Worm (Caenorhabditis elegans) whole organism, late embryonic: Measurements from ENCODE around the gene str-9.

Source experiments
- T23F11.4 ChIP-seq: fragments of 200-800 bp; sonication (Bioruptor generic); optimal IDR thresholded peaks from 2 replicates; lab custom pipeline; 2018; ENCODE audit warnings: mild to moderate bottlenecking, missing genetic modification characterization, missing compliant biosample characterization
- Y22D7AL.16 ChIP-seq: sonication (generic microtip); optimal IDR thresholded peaks from 2 replicates; lab custom pipeline; 2016; ENCODE audit warnings: missing genetic modification characterization, missing compliant biosample characterization
- ahr-1 ChIP-seq: sonication (generic microtip); optimal IDR thresholded peaks from 2 replicates; lab custom pipeline; 2016; ENCODE audit warnings: missing genetic modification characterization, missing compliant biosample characterization
- ceh-19 ChIP-seq: fragments of 200-800 bp; sonication (Bioruptor generic); optimal IDR thresholded peaks from 2 replicates; lab custom pipeline; 2018; ENCODE audit warnings: mild to moderate bottlenecking, missing genetic modification characterization, missing compliant biosample characterization
- ceh-22 ChIP-seq: sonication (generic microtip); optimal IDR thresholded peaks from 2 replicates; lab custom pipeline; 2017; ENCODE audit warnings: missing biosample characterization, missing genetic modification characterization
- ceh-24 ChIP-seq: sonication (generic microtip); optimal IDR thresholded peaks from 2 replicates; lab custom pipeline; 2016; ENCODE audit warnings: mild to moderate bottlenecking, missing genetic modification characterization, missing compliant biosample characterization
- ceh-45 ChIP-seq: fragments of 200-800 bp; sonication (Bioruptor generic); IDR thresholded peaks from 2 replicates; pipeline ENCODE4 v1.3.6; 2022; ENCODE audit warnings: missing genetic modification reagents, missing genetic modification characterization, missing compliant biosample characterization
- ceh-48 ChIP-seq: sonication (generic microtip); optimal IDR thresholded peaks from 2 replicates; lab custom pipeline; 2016; ENCODE audit warnings: missing genetic modification characterization, inconsistent platforms, missing compliant biosample characterization
- ceh-6 ChIP-seq: fragments of 200-800 bp; sonication (Bioruptor generic); optimal IDR thresholded peaks from 2 replicates; lab custom pipeline; 2018; ENCODE audit warnings: mild to moderate bottlenecking, missing genetic modification characterization, missing compliant biosample characterization
- che-1 ChIP-seq: sonication (generic microtip); optimal IDR thresholded peaks from 2 replicates; lab custom pipeline; 2016; ENCODE audit warnings: mild to moderate bottlenecking, missing genetic modification characterization, missing compliant biosample characterization
- dmd-4 ChIP-seq: sonication (generic microtip); optimal IDR thresholded peaks from 2 replicates; lab custom pipeline; 2016; ENCODE audit warnings: borderline replicate concordance, missing genetic modification characterization, missing compliant biosample characterization
- dve-1 ChIP-seq: sonication (generic microtip); optimal IDR thresholded peaks from 2 replicates; lab custom pipeline; 2017; ENCODE audit warnings: antibody characterized with exemption, mild to moderate bottlenecking, missing genetic modification characterization, missing compliant biosample characterization
- elt-2 ChIP-seq: sonication (generic microtip); optimal IDR thresholded peaks from 2 replicates; lab custom pipeline; 2016; ENCODE audit warnings: missing genetic modification reagents, missing genetic modification characterization, missing compliant biosample characterization
- fkh-6 ChIP-seq: sonication (generic microtip); optimal IDR thresholded peaks from 2 replicates; lab custom pipeline; 2016; ENCODE audit warnings: missing genetic modification characterization, missing compliant biosample characterization
- hlh-15 ChIP-seq: sonication (generic microtip); optimal IDR thresholded peaks from 2 replicates; lab custom pipeline; 2016; ENCODE audit warnings: missing genetic modification characterization, missing compliant biosample characterization
- hlh-8 ChIP-seq: sonication (generic microtip); optimal IDR thresholded peaks from 2 replicates; lab custom pipeline; 2016; ENCODE audit warnings: missing genotype, missing genetic modification characterization, missing compliant biosample characterization
- lin-11 ChIP-seq: fragments of 200-800 bp; sonication (Bioruptor generic); optimal IDR thresholded peaks from 2 replicates; lab custom pipeline; 2018; ENCODE audit warnings: mild to moderate bottlenecking, missing genetic modification characterization, missing compliant biosample characterization
- madf-2 ChIP-seq: sonication (generic microtip); optimal IDR thresholded peaks from 2 replicates; lab custom pipeline; 2017; ENCODE audit warnings: missing genetic modification characterization, missing compliant biosample characterization
- nfya-1 ChIP-seq: sonication (generic microtip); optimal IDR thresholded peaks from 2 replicates; lab custom pipeline; 2017; ENCODE audit warnings: missing genetic modification characterization, mild to moderate bottlenecking, missing compliant biosample characterization, antibody characterized with exemption, moderate library complexity
- nhr-11 ChIP-seq: fragments of 150-350 bp; optimal IDR thresholded peaks from 2 replicates; lab custom pipeline; 2014; ENCODE audit warnings: missing biosample characterization, missing genetic modification characterization
- nhr-232 ChIP-seq: sonication (generic microtip); optimal IDR thresholded peaks from 2 replicates; lab custom pipeline; 2016; ENCODE audit warnings: missing genetic modification characterization, missing compliant biosample characterization
- npax-4 ChIP-seq: sonication (generic microtip); optimal IDR thresholded peaks from 2 replicates; lab custom pipeline; 2016; ENCODE audit warnings: missing genetic modification characterization, missing compliant biosample characterization
- odd-2 ChIP-seq: sonication (generic microtip); optimal IDR thresholded peaks from 2 replicates; lab custom pipeline; 2017; ENCODE audit warnings: antibody characterized with exemption, mild to moderate bottlenecking, missing genetic modification characterization, missing compliant biosample characterization
- pax-1 ChIP-seq: fragments of 150-350 bp; optimal IDR thresholded peaks from 2 replicates; lab custom pipeline; 2014; ENCODE audit warnings: missing biosample characterization, missing genetic modification characterization
- pros-1 ChIP-seq: fragments of 150-350 bp; optimal IDR thresholded peaks from 2 replicates; lab custom pipeline; 2014; ENCODE audit warnings: missing biosample characterization, missing genetic modification reagents, missing genetic modification characterization
- sox-2 ChIP-seq: fragments of 200-800 bp; sonication (Bioruptor generic); IDR thresholded peaks from 2 replicates; pipeline ENCODE4 v1.3.6; 2022; ENCODE audit warnings: missing genetic modification reagents, missing genetic modification characterization, missing compliant biosample characterization
- sox-4 ChIP-seq: sonication (generic microtip); optimal IDR thresholded peaks from 2 replicates; lab custom pipeline; 2017; ENCODE audit warnings: mild to moderate bottlenecking, missing genetic modification characterization, inconsistent platforms, missing compliant biosample characterization
- syd-9 ChIP-seq: sonication (generic microtip); optimal IDR thresholded peaks from 2 replicates; lab custom pipeline; 2016; ENCODE audit warnings: mild to moderate bottlenecking, missing genetic modification characterization, moderate library complexity, missing compliant biosample characterization
- tbx-2 ChIP-seq: sonication (generic microtip); optimal IDR thresholded peaks from 2 replicates; lab custom pipeline; 2016; ENCODE audit warnings: missing genetic modification characterization, missing compliant biosample characterization
- unc-3 ChIP-seq, 2 experiments: fragments of 200-800 bp in 1 of 2; sonication (Bioruptor generic) in 1 of 2; sonication (generic microtip) in 1 of 2; conservative IDR thresholded peaks in 1 of 2; optimal IDR thresholded peaks in 1 of 2; 2 replicates each; pipeline versions ENCODE4 v1.3.6 to Lab custom; 2016 to 2022; ENCODE audit warnings: missing compliant biosample characterization in 2 of 2, missing genetic modification characterization in 2 of 2, missing genetic modification reagents in 1 of 2
- unc-42 ChIP-seq: sonication (generic microtip); optimal IDR thresholded peaks from 2 replicates; lab custom pipeline; 2016; ENCODE audit warnings: missing genotype, missing genetic modification characterization, missing compliant biosample characterization
- unc-55 ChIP-seq: sonication (generic microtip); optimal IDR thresholded peaks from 2 replicates; lab custom pipeline; 2017; ENCODE audit warnings: missing biosample characterization, missing genetic modification reagents, missing genetic modification characterization
- unc-86 ChIP-seq: sonication (generic microtip); optimal IDR thresholded peaks from 2 replicates; lab custom pipeline; 2016; ENCODE audit warnings: missing genetic modification characterization, missing compliant biosample characterization
- zip-5 ChIP-seq: sonication (generic microtip); optimal IDR thresholded peaks from 2 replicates; lab custom pipeline; 2016; ENCODE audit warnings: missing genetic modification characterization, missing compliant biosample characterization
- ztf-16 ChIP-seq: sonication (generic microtip); optimal IDR thresholded peaks from 2 replicates; lab custom pipeline; 2017; ENCODE audit warnings: missing genetic modification characterization, missing compliant biosample characterization

The str-9 gene

DNA sequence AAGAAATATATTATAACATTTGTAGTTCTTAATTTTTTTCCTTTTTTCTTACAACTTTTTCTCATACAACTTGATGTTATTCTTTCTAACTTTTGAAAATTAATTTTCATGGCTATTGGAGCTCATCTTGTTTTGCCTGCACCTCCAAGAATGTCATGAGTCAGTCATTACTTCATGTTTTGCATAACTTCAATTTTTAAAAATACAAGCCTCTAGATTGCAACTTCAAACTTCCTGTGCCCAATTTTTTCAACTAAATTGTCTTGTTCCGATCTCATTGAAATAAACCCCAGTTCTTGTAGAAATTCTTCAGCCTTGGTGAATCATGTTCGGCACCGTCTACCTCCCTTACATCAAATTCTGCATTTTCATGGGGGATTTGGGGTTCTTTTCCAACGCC is at the start of gene str-9:
TSS of gene str-9 (plus strand) at position 301 of the 400 bp plus-strand sequence.
- TF ChIP-seq lin-11 (no peak), hlh-15 (tag; lab: Kevin White, UChicago) (no peak), ceh-45 (no peak), nfya-1 (tag; lab: Kevin White, UChicago) (no peak), nhr-11 (tag; lab: Kevin White, UChicago) (no peak), fkh-6 (tag; lab: Kevin White, UChicago) (no peak)

DNA sequence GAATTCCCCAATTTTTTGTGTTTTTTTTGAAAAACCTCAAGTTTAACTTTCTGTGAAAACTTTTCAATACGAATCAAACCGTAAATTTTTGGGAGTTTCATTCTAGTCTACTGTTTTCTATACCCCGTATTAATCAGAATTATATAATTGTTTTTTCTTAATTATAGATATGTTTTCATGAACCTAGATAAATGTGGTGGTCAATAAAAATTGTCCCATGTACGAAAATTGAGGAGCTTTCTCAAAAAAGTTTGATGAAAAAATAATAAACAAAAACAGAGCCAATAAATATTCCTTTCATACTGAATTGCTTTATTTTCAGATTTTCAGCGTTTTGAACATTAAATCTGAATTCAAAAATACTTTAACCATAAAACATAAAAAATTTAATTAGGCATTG is 48.1 kb upstream of the str-9 start, which contains the start of gene Y6E2A.1:
TSS of gene Y6E2A.1 (minus strand) at position 101 of the 400 bp plus-strand sequence.
- TF ChIP-seq ztf-16 (tag; lab: Kevin White, UChicago) (no peak), sox-4 (tag; lab: Kevin White, UChicago) (no peak), dve-1 (no peak), zip-5 (tag; lab: Kevin White, UChicago) (no peak), ceh-22 (tag; lab: Kevin White, UChicago) (no peak), dmd-4 (tag; lab: Kevin White, UChicago) (no peak), ceh-19 (GFP tag; lab: Kevin White, UChicago) (no peak), ceh-6 (no peak), ceh-48 (tag; lab: Kevin White, UChicago) (no peak), tbx-2 (no peak), hlh-8 (tag; lab: Kevin White, UChicago) (no peak)

DNA sequence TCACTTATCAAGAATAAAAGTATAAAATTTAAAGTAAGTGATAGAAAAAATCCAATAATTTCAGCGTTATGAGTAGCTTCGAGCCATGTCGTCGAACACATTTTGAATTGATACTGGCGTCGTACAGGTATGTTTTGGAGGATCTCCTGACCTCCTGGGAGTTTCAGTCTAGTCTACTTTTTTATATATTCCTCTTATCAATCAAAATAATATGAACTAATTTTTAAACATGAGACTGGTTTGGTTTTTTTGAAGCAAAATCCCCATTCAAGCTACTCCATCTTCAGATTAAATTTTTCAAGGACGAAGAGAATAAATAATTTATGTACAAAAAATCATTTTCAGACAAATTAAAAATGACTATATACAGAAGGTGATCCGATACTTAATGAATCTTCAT is 46.7 kb upstream of the str-9 start, which contains the start of gene str-101:
TSS of gene str-101 (minus strand) at position 101 of the 400 bp plus-strand sequence.
- no peak for TF ChIP-seq ztf-16 (tag; lab: Kevin White, UChicago)
- no peak for TF ChIP-seq ceh-19 (GFP tag; lab: Kevin White, UChicago)
- no peak for TF ChIP-seq lin-11
- no peak for TF ChIP-seq pax-1 (tag; lab: Kevin White, UChicago)
- no peak for TF ChIP-seq nfya-1 (tag; lab: Kevin White, UChicago)
- no peak for TF ChIP-seq ceh-45
- TF ChIP-seq elt-2 (tag; lab: Kevin White, UChicago) = no peak
- no peak for TF ChIP-seq syd-9
- no peak for TF ChIP-seq madf-2 (tag; lab: Kevin White, UChicago)
- no peak for TF ChIP-seq pros-1 (tag; lab: Kevin White, UChicago)
- TF ChIP-seq zip-5 (tag; lab: Kevin White, UChicago) = no peak
- no peak for TF ChIP-seq Y22D7AL.16 (tag; lab: Kevin White, UChicago)
- TF ChIP-seq sox-2 (GFP tag; lab: Robert Waterston, UW) = no peak
- TF ChIP-seq che-1 (tag; lab: Kevin White, UChicago) = no peak
- no peak for TF ChIP-seq unc-3 (GFP tag; conservative IDR thresholded peaks at IDR 0.05; lab: Robert Waterston, UW)
- no peak for TF ChIP-seq unc-3 (tag; optimal IDR thresholded peaks at IDR 0.05; lab: Kevin White, UChicago)
- no peak for TF ChIP-seq ceh-24 (tag; lab: Kevin White, UChicago)
- no peak for TF ChIP-seq tbx-2
- no peak for TF ChIP-seq unc-42

DNA sequence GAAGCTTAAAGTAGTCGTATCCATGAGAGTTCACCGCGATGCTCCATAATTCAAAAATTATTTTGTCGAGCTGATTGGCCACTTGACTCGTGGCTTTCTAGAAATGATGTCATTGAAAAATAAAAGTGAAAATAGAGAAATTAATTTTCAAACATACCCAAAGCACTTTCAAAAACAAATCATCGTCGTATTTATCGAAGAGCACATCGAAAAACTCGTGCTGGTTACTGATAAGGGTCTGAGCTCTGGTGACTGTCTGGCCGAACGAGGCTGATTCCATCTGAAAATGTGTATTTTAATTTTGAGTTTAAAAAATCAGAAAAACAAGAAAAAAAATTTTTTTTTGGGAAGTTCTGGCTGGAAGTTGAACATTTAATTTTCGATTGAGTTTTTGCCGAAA is 46.2 kb upstream of the str-9 start:
- no peak for TF ChIP-seq nhr-232 (tag; lab: Kevin White, UChicago)
- no peak for TF ChIP-seq npax-4 (tag; lab: Kevin White, UChicago)
- no peak for TF ChIP-seq odd-2 (tag; lab: Kevin White, UChicago)
- TF ChIP-seq ahr-1 (tag; lab: Kevin White, UChicago) = no peak
- no peak for TF ChIP-seq unc-86 (tag; lab: Kevin White, UChicago)
- no peak for TF ChIP-seq ceh-6
- no peak for TF ChIP-seq Y22D7AL.16 (tag; lab: Kevin White, UChicago)
- no peak for TF ChIP-seq T23F11.4 (GFP tag; lab: Kevin White, UChicago)
- TF ChIP-seq unc-3 (GFP tag; conservative IDR thresholded peaks at IDR 0.05; lab: Robert Waterston, UW) = no peak
- no peak for TF ChIP-seq unc-3 (tag; optimal IDR thresholded peaks at IDR 0.05; lab: Kevin White, UChicago)
- TF ChIP-seq unc-55 (GFP tag; lab: Kevin White, UChicago) = no peak
- no peak for TF ChIP-seq hlh-8 (tag; lab: Kevin White, UChicago)
- no peak for TF ChIP-seq lin-11
- no peak for TF ChIP-seq madf-2 (tag; lab: Kevin White, UChicago)
- TF ChIP-seq elt-2 (tag; lab: Kevin White, UChicago) = no peak
